Worm (Caenorhabditis elegans) whole organism, late embryonic: ENCODE results near the gene pigt-1.

Source experiments
- C08G9.2 ChIP-seq: sonication (generic microtip); optimal IDR thresholded peaks from 2 replicates; lab custom pipeline; 2016; ENCODE audit warnings: mild to moderate bottlenecking, missing genetic modification characterization, moderate library complexity, missing compliant biosample characterization
- F13H6.1 ChIP-seq: sonication (generic microtip); optimal IDR thresholded peaks from 2 replicates; lab custom pipeline; 2016; ENCODE audit warnings: missing genetic modification characterization, missing compliant biosample characterization
- K09A11.1 ChIP-seq: sonication (generic microtip); optimal IDR thresholded peaks from 2 replicates; lab custom pipeline; 2017; ENCODE audit warnings: antibody characterized with exemption, mild to moderate bottlenecking, missing genetic modification characterization, missing compliant biosample characterization; ENCODE audit not compliant: insufficient read depth
- ceh-22 ChIP-seq: sonication (generic microtip); optimal IDR thresholded peaks from 2 replicates; lab custom pipeline; 2017; ENCODE audit warnings: missing biosample characterization, missing genetic modification characterization
- ceh-6 ChIP-seq: fragments of 200-800 bp; sonication (Bioruptor generic); optimal IDR thresholded peaks from 2 replicates; lab custom pipeline; 2018; ENCODE audit warnings: mild to moderate bottlenecking, missing genetic modification characterization, missing compliant biosample characterization
- dmd-4 ChIP-seq: sonication (generic microtip); optimal IDR thresholded peaks from 2 replicates; lab custom pipeline; 2016; ENCODE audit warnings: borderline replicate concordance, missing genetic modification characterization, missing compliant biosample characterization
- dve-1 ChIP-seq: sonication (generic microtip); optimal IDR thresholded peaks from 2 replicates; lab custom pipeline; 2017; ENCODE audit warnings: antibody characterized with exemption, mild to moderate bottlenecking, missing genetic modification characterization, missing compliant biosample characterization
- elt-4 ChIP-seq: sonication (generic microtip); optimal IDR thresholded peaks from 2 replicates; lab custom pipeline; 2016; ENCODE audit warnings: missing genetic modification characterization, missing compliant biosample characterization
- fkh-6 ChIP-seq: sonication (generic microtip); optimal IDR thresholded peaks from 2 replicates; lab custom pipeline; 2016; ENCODE audit warnings: missing genetic modification characterization, missing compliant biosample characterization
- hlh-15 ChIP-seq: sonication (generic microtip); optimal IDR thresholded peaks from 2 replicates; lab custom pipeline; 2016; ENCODE audit warnings: missing genetic modification characterization, missing compliant biosample characterization
- nfya-1 ChIP-seq: sonication (generic microtip); optimal IDR thresholded peaks from 2 replicates; lab custom pipeline; 2017; ENCODE audit warnings: missing genetic modification characterization, mild to moderate bottlenecking, missing compliant biosample characterization, antibody characterized with exemption, moderate library complexity
- pat-9 ChIP-seq: fragments of 200-800 bp; sonication (Bioruptor generic); optimal IDR thresholded peaks from 2 replicates; lab custom pipeline; 2018; ENCODE audit warnings: mild to moderate bottlenecking, missing genetic modification characterization, moderate library complexity, missing compliant biosample characterization
- pax-1 ChIP-seq: fragments of 150-350 bp; optimal IDR thresholded peaks from 2 replicates; lab custom pipeline; 2014; ENCODE audit warnings: missing biosample characterization, missing genetic modification characterization
- ref-2 ChIP-seq: sonication (generic microtip); optimal IDR thresholded peaks from 2 replicates; lab custom pipeline; 2016; ENCODE audit warnings: missing genetic modification characterization, missing compliant biosample characterization
- rnt-1 ChIP-seq: sonication (generic microtip); optimal IDR thresholded peaks from 2 replicates; lab custom pipeline; 2016; ENCODE audit warnings: missing genetic modification characterization, missing compliant biosample characterization
- unc-42 ChIP-seq: sonication (generic microtip); optimal IDR thresholded peaks from 2 replicates; lab custom pipeline; 2016; ENCODE audit warnings: missing genotype, missing genetic modification characterization, missing compliant biosample characterization

pigt-1 gene

ce11 chrV:10909959-10910358 is 48.7 kb downstream of the pigt-1 start:
- TF ChIP-seq pat-9 (tag; lab: Kevin White, UChicago), result no peak
- no peak for TF ChIP-seq nfya-1
- no peak for TF ChIP-seq pax-1 (tag; lab: Kevin White, UChicago)
- no peak for TF ChIP-seq F13H6.1 (tag; lab: Kevin White, UChicago)

DNA sequence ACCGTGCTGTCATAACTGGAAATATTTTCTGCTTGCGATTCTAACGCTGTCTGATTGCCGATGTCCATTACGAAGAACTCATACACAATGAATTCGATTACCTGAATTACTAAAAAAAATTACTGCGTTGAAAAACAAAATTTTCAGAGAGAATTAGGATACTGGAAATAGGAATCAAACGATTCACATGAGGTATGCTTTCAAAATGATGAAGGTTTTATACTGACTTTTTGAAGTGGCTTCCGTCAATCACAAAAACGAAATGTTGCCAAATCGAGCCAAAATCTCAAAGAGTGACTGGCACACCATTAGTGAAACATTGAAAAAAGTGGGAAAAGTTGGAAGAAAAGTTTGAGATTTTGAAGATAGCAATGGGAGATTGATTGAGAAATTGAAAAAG is 49.5 kb downstream of the pigt-1 start, which contains the start of gene zzz-1:
TSS of gene zzz-1 (minus strand) at position 101 of the 400 bp plus-strand sequence.
- no peak for TF ChIP-seq hlh-15 (tag; lab: Kevin White, UChicago)
- no peak for TF ChIP-seq fkh-6
- no peak for TF ChIP-seq unc-42
- no peak for TF ChIP-seq elt-4 (tag; lab: Kevin White, UChicago)
- TF ChIP-seq nfya-1, result no peak
- no peak for TF ChIP-seq rnt-1
- no peak for TF ChIP-seq dmd-4 (tag; lab: Kevin White, UChicago)
- no peak for TF ChIP-seq C08G9.2 (tag; lab: Kevin White, UChicago)
- TF ChIP-seq ref-2, result no peak
- no peak for TF ChIP-seq dve-1 (tag; lab: Kevin White, UChicago)
- TF ChIP-seq K09A11.1 (tag; lab: Kevin White, UChicago), result no peak
- TF ChIP-seq ceh-6, result no peak
- no peak for TF ChIP-seq ceh-22
